Worm (Caenorhabditis elegans): ENCODE measurements around the gene eel-1.

The eel-1 gene

ce11 chrIV:2998597-2999161 is 51.2 kb downstream of the eel-1 start (continued):
- TF ChIP-seq dox-1 (GFP tag; IDR thresholded peaks at IDR 0.05), result peak; percentile 46; the same call in 1 of the 2 replicates
- no peak for TF ChIP-seq snpc-4 (GFP tag; optimal IDR thresholded peaks at IDR 0.05)
- TF ChIP-seq snpc-4 (tag; optimal IDR thresholded peaks at IDR 0.05), result peak in 1 of 4 experiments; percentile 15
- TF ChIP-seq attf-5 (GFP tag; optimal IDR thresholded peaks at IDR 0.05), result peak; percentile 30
- TF ChIP-seq lin-54 (GFP tag; optimal IDR thresholded peaks at IDR 0.05), result no peak
- no peak for TF ChIP-seq Y95B8A.8 (GFP tag; IDR thresholded peaks at IDR 0.05)
- TF ChIP-seq B0019.2 (GFP tag; conservative IDR thresholded peaks at IDR 0.05), result no peak
- peak; percentile 38 for TF ChIP-seq lin-40 (tag; optimal IDR thresholded peaks at IDR 0.05)
- TF ChIP-seq hrde-1 (tag; optimal IDR thresholded peaks at IDR 0.05; ENCODE audit: borderline replicate concordance), result no peak
- TF ChIP-seq nhr-120 (GFP tag; IDR thresholded peaks at IDR 0.05), result no peak
- peak; percentile 98 for TF ChIP-seq madf-10 (tag; optimal IDR thresholded peaks at IDR 0.05)
- no peak for TF ChIP-seq pbrm-1 (GFP tag; IDR thresholded peaks at IDR 0.05)
- TF ChIP-seq lin-35 (GFP tag; optimal IDR thresholded peaks at IDR 0.05), result peak in 1 of 3 experiments; percentile 16
- TF ChIP-seq him-1 (tag; optimal IDR thresholded peaks at IDR 0.05), result no peak
- TF ChIP-seq B0035.1 (tag; optimal IDR thresholded peaks at IDR 0.05), result no peak
- TF ChIP-seq nhr-27 (tag; optimal IDR thresholded peaks at IDR 0.05), result no peak
- no peak for TF ChIP-seq sea-2 (GFP tag; IDR thresholded peaks at IDR 0.05)
- no peak for TF ChIP-seq ztf-18 (tag; optimal IDR thresholded peaks at IDR 0.05)
- TF ChIP-seq F52B5.7 (tag; optimal IDR thresholded peaks at IDR 0.05), result no peak
- TF ChIP-seq F10E7.11 (tag; optimal IDR thresholded peaks at IDR 0.05), result no peak

ce11 chrIV:2997302-2997701 is 52.6 kb downstream of the eel-1 start:
- no peak for TF ChIP-seq cebp-1 (GFP tag; IDR thresholded peaks at IDR 0.05)
- peak; percentile 11 for TF ChIP-seq cebp-1 (tag; optimal IDR thresholded peaks at IDR 0.05)
- peak; percentile 70; the same call in 1 of the 2 replicates for TF ChIP-seq egrh-3 (GFP tag; IDR thresholded peaks at IDR 0.05)
- TF ChIP-seq madf-3 (GFP tag; IDR thresholded peaks at IDR 0.05), result no peak
- peak; percentile 90 for TF ChIP-seq zfh-2 (GFP tag; conservative IDR thresholded peaks at IDR 0.05)

ce11 chrIV:2995372-2995771 is 54.5 kb downstream of the eel-1 start, which contains the start of gene Y54G2A.26:
TSS of gene Y54G2A.26 (minus strand) at chrIV:2995472.
- TF ChIP-seq attf-3 (GFP tag; conservative IDR thresholded peaks at IDR 0.05) (no peak), chd-7 (tag; optimal IDR thresholded peaks at IDR 0.05) (no peak), ceh-27 (GFP tag; optimal IDR thresholded peaks at IDR 0.05) (no peak), dpff-1 (tag; optimal IDR thresholded peaks at IDR 0.05) (no peak), nhr-120 (GFP tag; IDR thresholded peaks at IDR 0.05) (no peak), pbrm-1 (GFP tag; IDR thresholded peaks at IDR 0.05) (no peak), ceh-79 (tag; optimal IDR thresholded peaks at IDR 0.05) (no peak), sea-2 (GFP tag; IDR thresholded peaks at IDR 0.05) (no peak), D2030.7 (GFP tag; IDR thresholded peaks at IDR 0.05) (no peak), hsf-1 (GFP tag; IDR thresholded peaks at IDR 0.05) (no peak), nfya-1 (tag; optimal IDR thresholded peaks at IDR 0.05; ENCODE audit: borderline replicate concordance, insufficient read depth) (no peak), K11D2.4 (GFP tag; IDR thresholded peaks at IDR 0.05) (no peak), hlh-26 (GFP tag; conservative IDR thresholded peaks at IDR 0.05) (no peak), pha-4 (tag; optimal IDR thresholded peaks at IDR 0.05) (no peak), atf-7 (tag; optimal IDR thresholded peaks at IDR 0.05) (no peak), nfya-2 (GFP tag; IDR thresholded peaks at IDR 0.05) (no peak), Y95B8A.8 (GFP tag; IDR thresholded peaks at IDR 0.05) (no peak)

Data from whole organism, young adult.